Fruit fly (Drosophila melanogaster): ENCODE data around the gene CG3224.

DNA sequence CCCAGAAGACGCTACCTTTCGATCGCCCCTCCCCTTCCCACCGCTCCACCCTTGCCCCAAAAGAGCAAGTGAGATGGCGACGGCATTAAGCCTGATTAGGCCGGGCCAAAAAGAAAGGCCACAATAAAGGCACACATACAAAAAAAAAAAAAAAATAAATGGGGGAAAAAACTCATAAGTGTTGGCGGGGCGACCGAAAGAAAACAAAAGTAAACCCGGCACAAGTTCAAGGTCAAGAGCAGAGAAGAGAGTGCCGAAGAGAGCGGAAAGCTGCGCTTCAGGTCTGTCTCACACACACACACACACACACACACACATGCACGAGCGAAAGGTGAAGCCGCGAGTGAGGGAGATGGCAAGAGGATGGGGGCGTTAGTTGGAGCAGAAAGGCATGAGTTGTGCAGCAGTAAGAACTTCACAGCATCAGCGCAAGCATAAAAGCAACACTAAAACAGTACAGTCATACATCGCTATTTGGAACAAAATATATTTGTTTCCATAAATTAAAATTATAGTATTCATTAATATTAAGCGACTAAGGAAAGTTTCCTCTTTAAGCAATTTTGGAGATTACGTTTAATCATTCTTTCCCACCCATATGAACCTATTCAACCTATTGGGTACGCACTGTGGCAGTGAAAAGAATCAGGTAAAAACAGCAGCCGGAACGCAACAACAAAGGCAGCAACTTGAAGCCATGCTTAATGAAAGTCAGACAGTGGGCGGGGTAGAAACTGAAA is 37.1 kb downstream of the CG3224 start:
- TF ChIP-seq insv (optimal IDR thresholded peaks at IDR 0.05) (no peak), h (optimal IDR thresholded peaks at IDR 0.05) (no peak)
